Worm (Caenorhabditis elegans): ENCODE data around the gene abu-11.

The abu-11 gene

ce11 chrII:178993-179392 lies 15.4 kb downstream of the abu-11 start, which contains the start of gene T01D1.4:
Gene T01D1.4, minus strand, starts transcription at chrII:179093.
- no peak for TF ChIP-seq snpc-1.3 (tag; optimal IDR thresholded peaks at IDR 0.05; ENCODE audit: insufficient read depth)
- TF ChIP-seq let-607 (tag; optimal IDR thresholded peaks at IDR 0.05) = no peak
- no peak for TF ChIP-seq ekl-4 (GFP tag; IDR thresholded peaks at IDR 0.05)
- no peak for TF ChIP-seq lsl-1 (GFP tag; optimal IDR thresholded peaks at IDR 0.05)
- no peak for TF ChIP-seq lin-40 (tag; optimal IDR thresholded peaks at IDR 0.05)
- TF ChIP-seq pha-4 (tag; optimal IDR thresholded peaks at IDR 0.05) = no peak
- TF ChIP-seq ZK185.1 (tag; optimal IDR thresholded peaks at IDR 0.05; ENCODE audit: poor library complexity, severe bottlenecking) = no peak
- no peak for TF ChIP-seq ceh-40 (GFP tag; IDR thresholded peaks at IDR 0.05)
- no peak for TF ChIP-seq rpc-1 (optimal IDR thresholded peaks at IDR 0.05)
- no peak for TF ChIP-seq rpc-1 (tag; optimal IDR thresholded peaks at IDR 0.05)
- no peak for TF ChIP-seq attf-6 (GFP tag; IDR thresholded peaks at IDR 0.05)
- no peak for TF ChIP-seq madf-6 (GFP tag; IDR thresholded peaks at IDR 0.05)

- TF ChIP-seq attf-3 (GFP tag; conservative IDR thresholded peaks at IDR 0.05) (no peak), mxl-1 (tag; optimal IDR thresholded peaks at IDR 0.05) (no peak), egl-44 (GFP tag; IDR thresholded peaks at IDR 0.05) (no peak)
These were observed 16.2 kb downstream of the abu-11 start for ce11 chrII:178146-178545.

ce11 chrII:176622-177021 lies 17.7 kb downstream of the abu-11 start:
- TF ChIP-seq madf-3 (GFP tag; IDR thresholded peaks at IDR 0.05) = no peak
- TF ChIP-seq rpc-1 (optimal IDR thresholded peaks at IDR 0.05) = no peak
- no peak for TF ChIP-seq rpc-1 (tag; optimal IDR thresholded peaks at IDR 0.05)
- TF ChIP-seq F55B11.4 (tag; optimal IDR thresholded peaks at IDR 0.05; ENCODE audit: borderline replicate concordance, insufficient read depth) = no peak
- TF ChIP-seq snpc-1.1 (tag; optimal IDR thresholded peaks at IDR 0.05; ENCODE audit: insufficient read depth) = no peak
- TF ChIP-seq pbrm-1 (GFP tag; IDR thresholded peaks at IDR 0.05) = no peak
- no peak for TF ChIP-seq him-1 (tag; optimal IDR thresholded peaks at IDR 0.05)
- TF ChIP-seq F39B2.1 (GFP tag; IDR thresholded peaks at IDR 0.05) = no peak
- no peak for TF ChIP-seq bed-1 (GFP tag; IDR thresholded peaks at IDR 0.05)
- no peak for TF ChIP-seq repo-1 (tag; optimal IDR thresholded peaks at IDR 0.05)
- no peak for TF ChIP-seq rec-8 (tag; optimal IDR thresholded peaks at IDR 0.05)
- TF ChIP-seq attf-5 (GFP tag; optimal IDR thresholded peaks at IDR 0.05) = no peak
- TF ChIP-seq B0261.1 (tag; optimal IDR thresholded peaks at IDR 0.05) = no peak
- no peak for TF ChIP-seq hlh-12 (tag; optimal IDR thresholded peaks at IDR 0.05)
- TF ChIP-seq ztf-28 (GFP tag; IDR thresholded peaks at IDR 0.05) = no peak
- TF ChIP-seq madf-10 (tag; optimal IDR thresholded peaks at IDR 0.05) = no peak
- no peak for TF ChIP-seq lin-40 (tag; optimal IDR thresholded peaks at IDR 0.05)
- TF ChIP-seq nhr-80 (tag; optimal IDR thresholded peaks at IDR 0.05) = no peak
- no peak for TF ChIP-seq hmg-20 (GFP tag; IDR thresholded peaks at IDR 0.05)
- no peak for TF ChIP-seq unc-62 (GFP tag; optimal IDR thresholded peaks at IDR 0.05)

- TF ChIP-seq mcd-1 (GFP tag; IDR thresholded peaks at IDR 0.05) = no peak
- no peak for TF ChIP-seq ceh-79 (tag; optimal IDR thresholded peaks at IDR 0.05)
- TF ChIP-seq F22D6.2 (tag; optimal IDR thresholded peaks at IDR 0.05) = no peak
- no peak for TF ChIP-seq gei-17 (GFP tag; optimal IDR thresholded peaks at IDR 0.05)
- no peak for TF ChIP-seq lin-35 (GFP tag; optimal IDR thresholded peaks at IDR 0.05)
These were observed 18.5 kb downstream of the abu-11 start, which contains the start of gene T01D1.3 for ce11 chrII:175868-176267. Gene T01D1.3, minus strand, starts transcription at chrII:175968.
